Fruit fly (Drosophila melanogaster): ENCODE data around the gene chb.

- no peak for TF ChIP-seq kay (GFP tag; ENCODE audit: borderline replicate concordance)
- no peak for TF ChIP-seq bab1 (GFP tag; optimal IDR thresholded peaks at IDR 0.05)
- no peak for TF ChIP-seq Crg-1 (GFP tag; optimal IDR thresholded peaks at IDR 0.05)
These were observed 2.3 kb downstream of the chb start for dm6 chr3L:21174962-21175361.

All from whole organism, adult.